Worm (Caenorhabditis elegans): ENCODE measurements around the gene lec-6.

Gene lec-6

DNA sequence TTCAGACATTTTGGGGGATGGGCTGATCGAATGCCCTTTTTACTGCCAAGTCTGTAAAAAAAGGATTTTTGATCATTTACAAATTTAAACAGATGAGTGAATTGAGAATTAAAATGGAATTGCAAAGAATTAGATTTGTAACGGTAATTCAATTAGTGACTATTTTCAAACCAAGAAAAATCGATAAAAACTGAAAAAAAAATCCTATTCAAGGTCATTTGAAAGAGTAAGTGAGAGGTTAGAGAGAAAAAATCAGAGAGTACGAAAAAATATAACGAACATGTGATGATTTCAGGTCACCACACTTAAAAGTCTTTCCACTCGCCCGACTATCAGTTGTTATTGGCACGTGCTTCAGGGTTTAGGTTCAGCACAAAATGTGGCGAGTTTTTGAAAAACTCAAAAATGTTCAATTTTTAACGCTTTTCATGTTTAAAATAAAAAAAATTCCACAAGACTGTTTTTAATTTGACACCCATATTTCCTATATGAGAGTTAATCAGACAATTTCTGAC lies 20.1 kb upstream of the lec-6 start, which contains the start of gene T19C3.4:
Gene T19C3.4, minus strand, starts transcription at position 51 of the 515 bp plus-strand sequence.
- no peak for TF ChIP-seq him-1 (tag; optimal IDR thresholded peaks at IDR 0.05)
- no peak for TF ChIP-seq dao-5 (tag; optimal IDR thresholded peaks at IDR 0.05)
- no peak for TF ChIP-seq W03F9.2 (tag; optimal IDR thresholded peaks at IDR 0.05)

DNA sequence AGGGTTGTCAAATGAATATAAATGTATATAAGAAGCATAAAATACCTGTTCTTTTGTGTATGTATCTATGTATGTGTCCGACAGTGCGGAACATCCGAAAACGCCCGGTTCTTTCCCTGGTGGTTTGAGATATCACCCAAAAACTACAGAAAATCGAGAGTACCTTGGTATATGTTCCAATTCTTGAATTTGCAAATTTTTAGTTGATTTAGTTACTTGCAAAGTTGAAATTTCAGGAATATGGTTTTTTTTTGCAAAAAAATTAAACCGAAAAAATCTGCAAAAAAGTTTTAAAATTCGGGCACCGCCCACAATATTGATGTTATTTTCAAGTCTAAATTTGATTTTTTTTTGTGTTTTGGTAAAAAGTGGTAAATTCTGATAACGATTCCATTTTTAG lies 17.3 kb upstream of the lec-6 start, which contains the start of gene T19C3.2:
Gene T19C3.2, minus strand, starts transcription at position 101 of the 400 bp plus-strand sequence.
- no peak for TF ChIP-seq dao-5 (tag; optimal IDR thresholded peaks at IDR 0.05)
- TF ChIP-seq him-1 (tag; optimal IDR thresholded peaks at IDR 0.05), result no peak
- no peak for TF ChIP-seq W03F9.2 (tag; optimal IDR thresholded peaks at IDR 0.05)

DNA sequence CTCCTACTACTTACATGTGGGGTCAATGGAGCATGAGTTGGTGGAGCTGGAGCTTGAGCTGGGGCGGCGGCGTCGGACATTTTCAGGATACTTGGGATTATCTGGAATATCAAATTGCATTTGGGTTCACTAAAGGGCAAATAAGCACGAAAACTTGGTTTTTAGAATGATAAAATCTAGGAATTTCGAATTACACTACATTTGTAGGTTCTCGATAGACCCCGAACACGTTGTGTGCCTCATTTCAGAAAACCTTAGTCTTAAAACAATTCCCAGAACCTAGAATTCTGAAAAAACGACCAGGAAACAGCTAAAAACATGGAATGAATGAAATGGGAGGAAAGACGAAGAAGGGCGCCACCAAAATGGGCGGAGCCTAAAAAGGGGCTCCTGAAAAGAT lies 14.3 kb upstream of the lec-6 start, which contains the start of gene T19C3.3:
Gene T19C3.3, minus strand, starts transcription at position 101 of the 400 bp plus-strand sequence.
- TF ChIP-seq dao-5 (tag; optimal IDR thresholded peaks at IDR 0.05) (no peak), him-1 (tag; optimal IDR thresholded peaks at IDR 0.05) (no peak), W03F9.2 (tag; optimal IDR thresholded peaks at IDR 0.05) (no peak)

DNA sequence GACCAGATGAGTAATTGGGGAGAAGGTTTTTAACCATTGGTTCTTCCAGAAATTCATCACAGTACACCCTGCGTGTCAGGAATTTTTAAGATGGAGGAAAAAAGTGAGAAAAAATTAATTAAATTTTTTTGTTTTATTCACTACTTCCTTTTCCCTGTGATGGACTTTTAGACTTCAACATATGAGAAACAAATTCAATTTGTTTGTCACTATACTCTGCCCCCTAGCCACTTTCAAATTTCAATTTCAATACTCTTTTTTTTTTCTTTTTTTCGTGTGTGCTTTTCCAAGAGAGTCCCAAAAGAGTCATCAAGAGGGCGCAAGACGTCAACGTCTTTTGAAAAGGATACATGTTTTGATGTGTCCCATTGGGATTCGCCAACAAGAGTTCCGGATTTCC lies 12.6 kb upstream of the lec-6 start:
- TF ChIP-seq dao-5 (tag; optimal IDR thresholded peaks at IDR 0.05) (no peak), him-1 (tag; optimal IDR thresholded peaks at IDR 0.05) (no peak), W03F9.2 (tag; optimal IDR thresholded peaks at IDR 0.05) (no peak)

DNA sequence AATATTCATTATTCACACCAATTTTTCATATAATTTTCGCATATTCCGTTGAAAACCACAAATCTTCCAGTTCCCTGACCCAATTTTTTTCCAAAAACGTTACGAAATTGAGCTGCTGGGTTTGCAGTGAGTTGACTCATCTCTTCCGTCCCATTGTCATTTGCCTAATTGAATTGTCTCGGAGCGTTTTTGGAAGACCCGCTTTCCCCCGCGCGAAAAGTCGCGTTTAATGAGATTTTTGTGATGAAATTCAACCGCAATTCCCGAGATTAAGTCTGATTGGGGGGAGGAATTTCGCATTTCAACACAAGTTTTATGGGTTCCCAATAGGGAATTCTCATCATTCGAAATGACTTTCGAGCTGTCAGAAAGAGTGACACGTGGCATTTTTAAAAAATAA lies 11.7 kb upstream of the lec-6 start:
- TF ChIP-seq him-1 (tag; optimal IDR thresholded peaks at IDR 0.05) (no peak), dao-5 (tag; optimal IDR thresholded peaks at IDR 0.05) (no peak), W03F9.2 (tag; optimal IDR thresholded peaks at IDR 0.05) (no peak)

DNA sequence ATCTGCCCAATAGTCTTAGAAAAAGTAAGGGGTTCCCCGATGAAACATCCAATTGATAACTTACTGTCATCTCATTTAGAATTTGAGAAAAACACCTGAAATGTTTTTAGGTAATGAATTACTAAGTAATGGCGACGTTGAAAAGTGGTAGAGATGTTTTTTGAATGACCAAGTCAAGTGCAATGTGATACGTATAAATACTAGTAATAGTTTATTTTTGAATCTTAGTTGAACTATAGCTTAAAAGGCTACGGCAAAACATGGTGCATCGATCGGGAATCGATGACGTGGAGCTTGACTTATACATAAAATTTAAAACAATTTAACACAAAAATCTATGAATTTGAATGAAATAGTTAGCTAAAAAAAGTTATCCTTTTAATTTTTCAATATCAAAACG lies 9.4 kb upstream of the lec-6 start, which contains the start of gene best-17:
Gene best-17, minus strand, starts transcription at position 101 of the 400 bp plus-strand sequence.
- TF ChIP-seq him-1 (tag; optimal IDR thresholded peaks at IDR 0.05), result no peak
- no peak for TF ChIP-seq dao-5 (tag; optimal IDR thresholded peaks at IDR 0.05)
- no peak for TF ChIP-seq W03F9.2 (tag; optimal IDR thresholded peaks at IDR 0.05)

DNA sequence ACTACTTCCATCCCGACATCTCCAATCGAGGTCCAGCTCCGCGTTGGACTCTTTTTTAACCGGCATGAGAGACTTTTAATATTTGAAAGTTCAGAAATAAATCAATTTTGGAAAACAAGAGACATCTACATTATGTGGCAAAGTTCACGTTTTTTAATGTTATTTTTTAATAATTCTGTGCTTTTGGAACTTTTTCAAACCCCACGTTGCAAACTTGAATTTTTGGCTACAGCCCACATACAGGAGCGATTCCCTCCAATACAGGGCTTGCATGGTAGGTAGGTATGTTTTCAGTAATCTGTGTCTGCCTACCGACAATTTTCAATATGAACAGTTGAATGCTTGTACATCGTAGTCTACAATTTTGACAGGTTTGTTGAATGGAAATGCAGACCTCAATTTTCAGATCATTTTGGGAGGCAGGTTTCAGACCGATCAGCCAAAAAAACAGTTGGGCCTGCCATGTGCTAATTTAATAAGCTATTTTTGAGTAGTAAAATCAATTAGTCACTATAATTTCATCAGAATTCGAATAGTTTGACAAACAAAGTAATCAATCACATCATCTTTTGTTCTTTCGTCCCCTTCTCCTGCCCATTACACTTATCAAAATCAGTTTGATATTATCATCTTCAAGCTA lies 5.4 kb upstream of the lec-6 start, which contains the start of the genes Y55B1AR.4 and ttr-7:
Gene Y55B1AR.4, minus strand, starts transcription at position 101 of the 640 bp plus-strand sequence.
Gene ttr-7, plus strand, starts transcription at position 590 of the 640 bp plus-strand sequence.
- TF ChIP-seq dao-5 (tag; optimal IDR thresholded peaks at IDR 0.05) (no peak), him-1 (tag; optimal IDR thresholded peaks at IDR 0.05) (no peak), W03F9.2 (tag; optimal IDR thresholded peaks at IDR 0.05) (no peak)

DNA sequence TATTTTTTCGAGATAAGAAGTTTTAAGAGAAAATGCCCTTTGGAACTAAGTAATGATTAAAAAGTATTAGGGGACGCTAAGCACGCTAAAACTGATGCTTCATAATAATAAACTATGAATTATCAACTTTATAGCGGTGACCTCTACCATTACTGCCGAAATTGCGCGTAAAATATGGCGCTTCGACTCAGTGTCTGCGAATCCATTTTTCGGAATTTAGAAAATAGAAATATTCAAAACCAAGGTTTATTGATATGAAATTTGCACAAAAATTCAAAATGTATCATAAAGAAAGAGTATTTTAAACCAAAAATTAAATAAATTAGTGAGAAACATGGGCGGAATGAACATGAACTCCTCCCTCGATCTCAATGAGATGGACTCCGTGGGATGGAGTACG lies 887 bp downstream of the lec-6 start:
- TF ChIP-seq W03F9.2 (tag; optimal IDR thresholded peaks at IDR 0.05) (no peak), dao-5 (tag; optimal IDR thresholded peaks at IDR 0.05) (no peak), him-1 (tag; optimal IDR thresholded peaks at IDR 0.05) (no peak)

DNA sequence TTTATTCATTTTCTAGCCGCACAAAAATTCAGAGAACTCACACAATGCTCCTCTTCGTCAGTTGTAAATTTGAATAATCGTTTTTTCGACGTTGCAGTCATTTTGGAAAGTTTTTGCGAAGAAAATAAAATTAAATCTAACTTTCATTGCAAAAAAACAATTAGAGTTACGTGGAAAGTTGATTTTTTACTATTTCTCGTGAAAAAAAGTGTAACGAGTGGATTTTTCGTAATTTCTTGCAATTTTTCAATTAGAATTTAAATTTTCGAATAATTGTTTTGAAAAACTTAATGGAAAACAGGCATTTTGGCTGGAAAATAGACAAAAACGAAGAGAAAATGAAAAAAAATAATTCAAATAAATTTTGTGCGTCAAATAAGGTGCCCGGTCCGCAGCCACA lies 1.5 kb downstream of the lec-6 start, which contains the start of gene Y55B1AR.2:
Gene Y55B1AR.2, minus strand, starts transcription at position 101 of the 400 bp plus-strand sequence.
- no peak for TF ChIP-seq dao-5 (tag; optimal IDR thresholded peaks at IDR 0.05)
- no peak for TF ChIP-seq W03F9.2 (tag; optimal IDR thresholded peaks at IDR 0.05)
- no peak for TF ChIP-seq him-1 (tag; optimal IDR thresholded peaks at IDR 0.05)

DNA sequence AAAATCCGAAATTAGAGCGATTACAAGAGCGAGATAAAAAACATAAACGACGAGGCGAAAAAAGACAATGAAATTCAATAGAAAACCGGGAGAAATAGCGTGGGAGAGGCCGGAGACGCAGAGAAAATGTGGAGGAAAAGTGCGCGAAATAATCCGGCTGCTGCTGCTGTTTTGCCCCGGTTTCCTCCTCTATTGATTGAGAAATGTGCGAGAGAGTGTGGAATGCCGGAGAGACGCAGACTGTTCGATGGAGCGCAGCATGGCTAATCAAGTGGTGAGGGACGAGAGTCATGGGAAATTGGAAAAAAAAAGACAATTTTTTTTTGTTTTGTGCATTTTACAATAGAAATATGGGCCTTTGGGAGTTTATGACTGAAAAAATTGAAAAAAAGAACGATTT lies 2.0 kb downstream of the lec-6 start:
- TF ChIP-seq dao-5 (tag; optimal IDR thresholded peaks at IDR 0.05) (no peak), him-1 (tag; optimal IDR thresholded peaks at IDR 0.05) (no peak), W03F9.2 (tag; optimal IDR thresholded peaks at IDR 0.05) (peak; percentile 42)

DNA sequence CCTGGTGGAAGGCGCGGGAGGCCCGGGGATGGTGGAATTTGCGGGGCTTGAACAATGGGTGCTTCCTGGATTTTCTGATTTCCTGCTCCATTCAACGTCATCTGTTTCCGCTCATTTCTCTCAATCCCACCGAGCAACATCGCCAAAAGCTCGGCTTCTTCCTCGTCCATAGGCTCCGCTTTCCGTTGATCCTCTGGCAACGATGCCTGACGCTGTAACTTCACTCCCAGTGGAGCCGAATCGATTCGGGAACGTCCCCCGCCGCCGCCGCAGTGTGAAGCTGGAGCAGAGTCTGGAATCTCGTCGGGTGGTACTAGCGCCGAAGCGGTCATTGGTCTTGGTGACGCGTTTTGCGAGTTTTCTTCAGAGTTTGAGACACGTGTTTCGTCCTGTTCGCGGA lies 4.7 kb downstream of the lec-6 start:
- TF ChIP-seq dao-5 (tag; optimal IDR thresholded peaks at IDR 0.05), result no peak
- no peak for TF ChIP-seq W03F9.2 (tag; optimal IDR thresholded peaks at IDR 0.05)
- no peak for TF ChIP-seq him-1 (tag; optimal IDR thresholded peaks at IDR 0.05)

DNA sequence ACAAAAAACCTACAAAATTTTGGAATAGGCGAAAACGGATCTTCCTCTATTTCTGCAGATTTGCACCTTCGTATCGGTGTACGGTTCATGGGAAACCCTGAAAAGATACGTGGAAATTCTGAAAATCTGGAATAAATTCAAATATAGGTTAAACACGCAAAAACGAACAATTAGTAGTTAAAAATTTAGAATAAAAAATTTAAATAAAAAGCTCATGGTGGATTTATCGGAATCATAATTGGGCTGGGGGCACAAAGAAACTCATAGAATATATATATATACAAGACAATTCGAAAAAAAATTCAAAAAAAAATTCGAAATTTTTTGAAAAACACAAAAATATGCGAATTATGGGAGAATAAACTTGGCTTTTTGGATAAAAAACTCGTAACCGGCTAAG lies 13.2 kb downstream of the lec-6 start, which contains the start of gene helq-1:
Gene helq-1, minus strand, starts transcription at position 101 of the 400 bp plus-strand sequence.
- no peak for TF ChIP-seq W03F9.2 (tag; optimal IDR thresholded peaks at IDR 0.05)
- no peak for TF ChIP-seq dao-5 (tag; optimal IDR thresholded peaks at IDR 0.05)
- no peak for TF ChIP-seq him-1 (tag; optimal IDR thresholded peaks at IDR 0.05)

DNA sequence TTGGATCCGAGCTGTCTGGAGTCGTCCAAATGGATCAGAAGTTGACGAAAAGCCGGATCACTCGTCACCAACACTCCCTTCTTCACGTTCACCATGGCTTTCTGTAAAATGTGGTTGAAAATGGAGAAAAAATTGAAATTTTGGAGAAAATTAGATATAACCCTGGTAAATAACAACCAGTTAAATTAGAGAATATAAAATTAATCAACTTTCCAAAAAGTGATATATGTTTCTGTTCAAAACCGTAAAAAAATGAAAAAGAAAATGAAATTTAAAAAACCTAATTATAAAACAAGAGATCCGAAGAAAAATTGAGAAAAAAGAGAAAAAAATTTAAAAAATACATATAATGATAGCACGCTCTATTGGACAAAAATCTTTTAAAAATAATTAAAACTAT lies 22.7 kb downstream of the lec-6 start, which contains the start of gene gtf-2H5:
Gene gtf-2H5, minus strand, starts transcription at position 101 of the 400 bp plus-strand sequence.
- TF ChIP-seq W03F9.2 (tag; optimal IDR thresholded peaks at IDR 0.05) (no peak), him-1 (tag; optimal IDR thresholded peaks at IDR 0.05) (no peak), dao-5 (tag; optimal IDR thresholded peaks at IDR 0.05) (no peak)

DNA sequence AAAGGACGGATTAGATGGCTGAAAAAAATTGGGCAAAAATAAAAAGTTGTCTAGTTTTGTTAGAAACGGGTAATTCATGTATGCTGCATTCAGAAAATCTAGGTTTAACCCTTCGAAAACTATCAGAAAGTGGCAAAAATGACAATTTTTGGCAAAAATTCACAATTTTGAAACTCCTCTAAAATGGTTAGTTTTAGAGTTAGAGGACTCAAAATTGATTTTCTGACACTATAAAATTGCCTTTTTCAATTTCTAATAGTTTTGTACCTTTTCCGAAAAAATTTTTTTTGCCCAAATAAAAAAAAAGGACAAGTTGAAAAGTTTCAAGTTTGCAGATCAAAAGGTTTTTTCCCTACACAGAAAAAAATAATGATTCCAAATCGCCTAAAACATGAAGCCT lies 23.6 kb downstream of the lec-6 start:
- TF ChIP-seq dao-5 (tag; optimal IDR thresholded peaks at IDR 0.05) (no peak), him-1 (tag; optimal IDR thresholded peaks at IDR 0.05) (no peak), W03F9.2 (tag; optimal IDR thresholded peaks at IDR 0.05) (no peak)
